Worm (Caenorhabditis elegans): ENCODE measurements around the gene C02F5.13.

DNA sequence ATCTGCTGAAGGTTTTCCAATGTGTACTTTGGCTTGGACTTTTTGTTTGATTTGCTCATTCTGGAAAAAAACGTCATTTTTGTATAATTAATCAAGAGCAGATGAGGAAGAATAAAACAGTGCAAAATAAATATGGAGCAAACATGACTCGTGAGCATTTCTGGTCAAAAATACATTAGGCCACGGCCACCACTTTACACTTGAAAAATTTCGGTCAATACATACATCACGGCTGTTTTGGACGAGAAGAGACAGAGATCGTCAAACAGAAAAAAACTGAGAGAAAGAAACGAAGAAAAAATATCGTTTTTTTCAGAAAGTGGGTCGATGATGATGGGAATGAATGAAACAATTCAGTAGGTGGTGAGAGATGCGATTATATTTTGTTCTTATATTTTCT lies 21.1 kb downstream of the C02F5.13 start, which contains the start of the genes F09G8.7 and crn-7:
- TF ChIP-seq nhr-28 (tag; optimal IDR thresholded peaks at IDR 0.05) (no peak), nhr-11 (tag; optimal IDR thresholded peaks at IDR 0.05) (no peak), R02D3.7 (tag; optimal IDR thresholded peaks at IDR 0.05) (no peak), pha-4 (tag; optimal IDR thresholded peaks at IDR 0.05) (peak; percentile 61), nhr-12 (tag; optimal IDR thresholded peaks at IDR 0.05) (no peak), egl-27 (tag; optimal IDR thresholded peaks at IDR 0.05) (no peak), fkh-10 (GFP tag; optimal IDR thresholded peaks at IDR 0.05) (no peak), ama-1 (optimal IDR thresholded peaks at IDR 0.05) (no peak)
